Worm (Caenorhabditis elegans) whole organism, L3 larva: Measurements from ENCODE around the gene F46B6.13.

Source experiments
- R02D3.7 ChIP-seq: fragments of 150-350 bp; optimal IDR thresholded peaks from 2 replicates; lab custom pipeline; 2014; ENCODE audit warnings: missing biosample characterization, missing genetic modification characterization
- ZK546.5 ChIP-seq: sonication (generic microtip); optimal IDR thresholded peaks from 2 replicates; lab custom pipeline; 2017; ENCODE audit warnings: missing biosample characterization, missing genetic modification characterization
- ama-1 ChIP-seq: fragments of 150-350 bp; optimal IDR thresholded peaks from 2 replicates; lab custom pipeline; 2018
- ceh-16 ChIP-seq: sonication (generic microtip); optimal IDR thresholded peaks from 2 replicates; lab custom pipeline; 2017; ENCODE audit warnings: missing biosample characterization, missing genetic modification characterization
- ceh-28 ChIP-seq: fragments of 150-350 bp; optimal IDR thresholded peaks from 2 replicates; lab custom pipeline; 2014; ENCODE audit warnings: missing biosample characterization, missing genetic modification reagents, missing genetic modification characterization
- ceh-82 ChIP-seq: fragments of 150-350 bp; optimal IDR thresholded peaks from 2 replicates; lab custom pipeline; 2014; ENCODE audit warnings: missing biosample characterization, missing genetic modification characterization
- ceh-9 ChIP-seq: sonication (generic microtip); optimal IDR thresholded peaks from 2 replicates; lab custom pipeline; 2018; ENCODE audit warnings: missing biosample characterization, missing genetic modification characterization
- egl-27 ChIP-seq: sonication (generic microtip); optimal IDR thresholded peaks from 4 replicates; lab custom pipeline; 2017; ENCODE audit warnings: missing biosample characterization, missing genetic modification reagents, missing genetic modification characterization
- egl-5 ChIP-seq: fragments of 150-350 bp; optimal IDR thresholded peaks from 2 replicates; lab custom pipeline; 2017; ENCODE audit warnings: missing biosample characterization, missing genetic modification reagents, missing genetic modification characterization, inconsistent platforms
- elt-1 ChIP-seq: fragments of 150-350 bp; optimal IDR thresholded peaks from 2 replicates; lab custom pipeline; 2014; ENCODE audit warnings: missing biosample characterization, missing genetic modification characterization
- elt-2 ChIP-seq: sonication (generic microtip); optimal IDR thresholded peaks from 2 replicates; lab custom pipeline; 2016; ENCODE audit warnings: missing genetic modification reagents, mild to moderate bottlenecking, missing genetic modification characterization, missing compliant biosample characterization
- elt-3 ChIP-seq, 3 experiments: fragments of 150-350 bp in 1 of 3; sonication (generic microtip) in 2 of 3; optimal IDR thresholded peaks; 2 replicates in 2 of 3; 4 replicates in 1 of 3; lab custom pipeline; 2014 to 2017; ENCODE audit warnings: missing biosample characterization in 3 of 3, missing genetic modification characterization in 3 of 3
- eor-1 ChIP-seq, 2 experiments: fragments of 150-350 bp; optimal IDR thresholded peaks; 2 replicates each; lab custom pipeline; 2014 to 2018; ENCODE audit warnings: missing biosample characterization in 2 of 2, missing genetic modification characterization in 2 of 2
- fkh-10 ChIP-seq: sonication (generic microtip); optimal IDR thresholded peaks from 2 replicates; lab custom pipeline; 2017; ENCODE audit warnings: missing biosample characterization, missing genetic modification reagents, missing genetic modification characterization
- fkh-2 ChIP-seq: fragments of 150-350 bp; optimal IDR thresholded peaks from 2 replicates; lab custom pipeline; 2014; ENCODE audit warnings: missing biosample characterization, missing genetic modification reagents, missing genetic modification characterization
- hmg-11 ChIP-seq: sonication (generic microtip); optimal IDR thresholded peaks from 2 replicates; lab custom pipeline; 2016; ENCODE audit warnings: missing genetic modification characterization, missing compliant biosample characterization
- jun-1 ChIP-seq: fragments of 150-350 bp; optimal IDR thresholded peaks from 2 replicates; lab custom pipeline; 2014; ENCODE audit warnings: missing biosample characterization, missing genetic modification reagents, missing genetic modification characterization
- lsy-12 ChIP-seq: sonication (generic microtip); optimal IDR thresholded peaks from 2 replicates; lab custom pipeline; 2016; ENCODE audit warnings: mild to moderate bottlenecking, missing genetic modification characterization, missing compliant biosample characterization
- mdl-1 ChIP-seq: fragments of 150-350 bp; optimal IDR thresholded peaks from 2 replicates; lab custom pipeline; 2014; ENCODE audit warnings: missing biosample characterization, missing genetic modification characterization
- mml-1 ChIP-seq: fragments of 150-350 bp; sonication (generic microtip); optimal IDR thresholded peaks from 3 replicates; lab custom pipeline; 2014; ENCODE audit warnings: missing biosample characterization, missing genetic modification characterization
- nfya-1 ChIP-seq: sonication (generic microtip); optimal IDR thresholded peaks from 2 replicates; lab custom pipeline; 2017; ENCODE audit warnings: missing genetic modification characterization, mild to moderate bottlenecking, missing compliant biosample characterization, antibody characterized with exemption, moderate library complexity; ENCODE audit not compliant: insufficient read depth
- nhr-11 ChIP-seq: fragments of 150-350 bp; optimal IDR thresholded peaks from 2 replicates; lab custom pipeline; 2014; ENCODE audit warnings: missing biosample characterization, missing genetic modification characterization
- nhr-12 ChIP-seq: fragments of 150-350 bp; optimal IDR thresholded peaks from 2 replicates; lab custom pipeline; 2014; ENCODE audit warnings: missing biosample characterization, missing genetic modification characterization
- nhr-237 ChIP-seq: fragments of 150-350 bp; optimal IDR thresholded peaks from 2 replicates; lab custom pipeline; 2014; ENCODE audit warnings: missing biosample characterization, missing genetic modification characterization
- nhr-25 ChIP-seq: sonication (generic microtip); optimal IDR thresholded peaks from 2 replicates; lab custom pipeline; 2017; ENCODE audit warnings: missing biosample characterization, missing genetic modification characterization
- nhr-28 ChIP-seq: fragments of 150-350 bp; optimal IDR thresholded peaks from 2 replicates; lab custom pipeline; 2014; ENCODE audit warnings: missing biosample characterization, missing genetic modification characterization
- nhr-43 ChIP-seq: sonication (generic microtip); optimal IDR thresholded peaks from 2 replicates; lab custom pipeline; 2016; ENCODE audit warnings: mild to moderate bottlenecking, missing genetic modification characterization, missing compliant biosample characterization; ENCODE audit not compliant: poor library complexity, severe bottlenecking
- nhr-67 ChIP-seq: fragments of 150-350 bp; optimal IDR thresholded peaks from 2 replicates; lab custom pipeline; 2014; ENCODE audit warnings: missing biosample characterization, missing genetic modification characterization
- nhr-77 ChIP-seq: fragments of 150-350 bp; optimal IDR thresholded peaks from 2 replicates; lab custom pipeline; 2014; ENCODE audit warnings: missing biosample characterization, missing genetic modification characterization
- pha-4 ChIP-seq: fragments of 150-350 bp; optimal IDR thresholded peaks from 2 replicates; lab custom pipeline; 2014; ENCODE audit warnings: missing biosample characterization, missing genetic modification reagents, missing genetic modification characterization
- pqm-1 ChIP-seq: fragments of 150-350 bp; optimal IDR thresholded peaks from 2 replicates; lab custom pipeline; 2017; ENCODE audit warnings: missing biosample characterization, missing genetic modification characterization, inconsistent platforms
- skn-1 ChIP-seq: fragments of 150-350 bp; optimal IDR thresholded peaks from 2 replicates; lab custom pipeline; 2014; ENCODE audit warnings: missing biosample characterization, missing genetic modification characterization
- snpc-4 ChIP-seq: fragments of 150-350 bp; optimal IDR thresholded peaks from 2 replicates; lab custom pipeline; 2014; ENCODE audit warnings: missing biosample characterization, missing genetic modification characterization
- tbx-2 ChIP-seq: sonication (generic microtip); optimal IDR thresholded peaks from 2 replicates; lab custom pipeline; 2016; ENCODE audit warnings: mild to moderate bottlenecking, missing genetic modification characterization, missing compliant biosample characterization
- ztf-11 ChIP-seq: fragments of 150-350 bp; optimal IDR thresholded peaks from 2 replicates; lab custom pipeline; 2014; ENCODE audit warnings: missing biosample characterization, missing genetic modification characterization
- ztf-4 ChIP-seq: fragments of 150-350 bp; optimal IDR thresholded peaks from 2 replicates; lab custom pipeline; 2014; ENCODE audit warnings: missing biosample characterization, missing genetic modification characterization

Gene F46B6.13

ce11 chrV:9816390-9816789 is 17.4 kb upstream of the F46B6.13 start, which contains the start of gene sru-31:
TSS of gene sru-31 (plus strand) at chrV:9816690.
- TF ChIP-seq ceh-28: no peak
- TF ChIP-seq skn-1 (tag; lab: Kevin White, UChicago): no peak
- TF ChIP-seq egl-27 (tag; lab: Kevin White, UChicago): no peak
- no peak for TF ChIP-seq pha-4 (tag; lab: Kevin White, UChicago)
- no peak for TF ChIP-seq fkh-10 (GFP tag; lab: Kevin White, UChicago)
- no peak for TF ChIP-seq nhr-11 (tag; lab: Kevin White, UChicago)
- TF ChIP-seq pqm-1 (tag; lab: Kevin White, UChicago): no peak
- TF ChIP-seq ama-1 (lab: Kevin White, UChicago): no peak
- TF ChIP-seq egl-5 (tag; lab: Kevin White, UChicago): no peak
- no peak for TF ChIP-seq eor-1 (tag; optimal IDR thresholded peaks at IDR 0.05; lab: Kevin White, UChicago)
- no peak for TF ChIP-seq snpc-4 (tag; lab: Kevin White, UChicago)
- TF ChIP-seq mml-1 (tag; lab: Kevin White, UChicago): no peak
- no peak for TF ChIP-seq nhr-25

ce11 chrV:9813527-9813926 is 14.6 kb upstream of the F46B6.13 start, which contains the start of gene sru-30:
TSS of gene sru-30 (plus strand) at chrV:9813827.
- TF ChIP-seq tbx-2 (tag; lab: Kevin White, UChicago) (no peak), nhr-43 (no peak), mdl-1 (tag; lab: Kevin White, UChicago) (no peak), ceh-82 (tag; lab: Kevin White, UChicago) (no peak)

ce11 chrV:9812216-9812615 is 13.2 kb upstream of the F46B6.13 start:
- TF ChIP-seq ztf-4 (tag; lab: Kevin White, UChicago) (no peak), nhr-28 (tag; lab: Kevin White, UChicago) (no peak), nhr-77 (tag; lab: Kevin White, UChicago) (no peak), R02D3.7 (no peak), eor-1 (tag; optimal IDR thresholded peaks at IDR 0.05; lab: Kevin White, UChicago) (no peak), nhr-25 (no peak), ceh-16 (tag; lab: Kevin White, UChicago) (no peak), nhr-67 (tag; lab: Kevin White, UChicago) (no peak), fkh-2 (tag; lab: Kevin White, UChicago) (no peak), nfya-1 (no peak), ceh-28 (no peak), ceh-82 (tag; lab: Kevin White, UChicago) (no peak), nhr-11 (tag; lab: Kevin White, UChicago) (no peak), mml-1 (tag; lab: Kevin White, UChicago) (no peak), nhr-237 (tag; lab: Kevin White, UChicago) (no peak), hmg-11 (tag; lab: Kevin White, UChicago) (no peak), jun-1 (tag; lab: Kevin White, UChicago) (no peak), nhr-12 (no peak)

ce11 chrV:9811154-9811553 is 12.2 kb upstream of the F46B6.13 start, which contains the start of gene sru-29:
TSS of gene sru-29 (plus strand) at chrV:9811454.
- TF ChIP-seq nhr-77 (tag; lab: Kevin White, UChicago) (no peak), hmg-11 (tag; lab: Kevin White, UChicago) (no peak), ztf-4 (tag; lab: Kevin White, UChicago) (no peak)

ce11 chrV:9805161-9805560 is 6.2 kb upstream of the F46B6.13 start, which contains the start of gene sru-37:
TSS of gene sru-37 (plus strand) at chrV:9805461.
- no peak for TF ChIP-seq ceh-9 (tag; lab: Kevin White, UChicago)

- no peak for TF ChIP-seq ama-1 (lab: Kevin White, UChicago)
- TF ChIP-seq elt-1 (tag; lab: Kevin White, UChicago): no peak
- no peak for TF ChIP-seq lsy-12 (tag; lab: Kevin White, UChicago)
- no peak for TF ChIP-seq ztf-11 (tag; lab: Kevin White, UChicago)
- no peak for TF ChIP-seq elt-2
- no peak for TF ChIP-seq fkh-10 (GFP tag; lab: Kevin White, UChicago)
- no peak for TF ChIP-seq ceh-28
- no peak for TF ChIP-seq egl-5 (tag; lab: Kevin White, UChicago)
- TF ChIP-seq ceh-16 (tag; lab: Kevin White, UChicago): no peak
- no peak for TF ChIP-seq nhr-28 (tag; lab: Kevin White, UChicago)
- TF ChIP-seq ZK546.5 (tag; lab: Kevin White, UChicago): no peak
- TF ChIP-seq elt-3 (tag; optimal IDR thresholded peaks at IDR 0.05; lab: Kevin White, UChicago): no peak
- TF ChIP-seq, all 47 proteins: peak for 0
Observed at ce11 chrV:9803176-9803575, 4.2 kb upstream of the F46B6.13 start, which contains the start of gene sru-39. TSS of gene sru-39 (plus strand) at chrV:9803476.
